Worm (Caenorhabditis elegans): Measurements from ENCODE around the gene lgc-29.

Gene lgc-29

ce11 chrV:4187144-4187485 lies 48.3 kb downstream of the lgc-29 start, which contains the start of gene nhr-114:
nhr-114 (plus strand) TSS chrV:4187202.
- no peak for TF ChIP-seq unc-62 (GFP tag; optimal IDR thresholded peaks at IDR 0.05)

ce11 chrV:4189618-4190017 lies 50.8 kb downstream of the lgc-29 start:
- TF ChIP-seq unc-62 (GFP tag; optimal IDR thresholded peaks at IDR 0.05): no peak

- no peak for TF ChIP-seq unc-62 (GFP tag; optimal IDR thresholded peaks at IDR 0.05)
Observed at ce11 chrV:4190232-4190631, 51.4 kb downstream of the lgc-29 start.
